Worm (Caenorhabditis elegans) whole organism, L1 larva: Measurements from ENCODE around the gene abhd-3.1.
A peak's percentile ranks its signal among the peaks of the same experiment; 100 is the strongest.

Experiments
- C04F5.9 ChIP-seq: sonication (generic microtip); optimal IDR thresholded peaks from 2 replicates; lab custom pipeline; 2016; ENCODE audit warnings: missing genetic modification characterization, missing compliant biosample characterization
- C16A3.4 ChIP-seq: fragments of 150-350 bp; optimal IDR thresholded peaks from 2 replicates; lab custom pipeline; 2014; ENCODE audit warnings: missing biosample characterization, missing genetic modification characterization
- C34B4.2 ChIP-seq: sonication (generic microtip); optimal IDR thresholded peaks from 2 replicates; lab custom pipeline; 2017; ENCODE audit warnings: mild to moderate bottlenecking, missing genetic modification characterization, missing compliant biosample characterization
- aha-1 ChIP-seq: fragments of 150-350 bp; optimal IDR thresholded peaks from 2 replicates; lab custom pipeline; 2014; ENCODE audit warnings: missing biosample characterization, missing genetic modification characterization
- ceh-63 ChIP-seq: fragments of 200-800 bp; sonication (Bioruptor generic); optimal IDR thresholded peaks from 2 replicates; lab custom pipeline; 2018; ENCODE audit warnings: mild to moderate bottlenecking, missing genetic modification characterization, missing compliant biosample characterization
- ceh-8 ChIP-seq: fragments of 200-800 bp; sonication (Bioruptor generic); optimal IDR thresholded peaks from 2 replicates; lab custom pipeline; 2018; ENCODE audit warnings: mild to moderate bottlenecking, missing genetic modification characterization, moderate library complexity, missing compliant biosample characterization
- ceh-88 ChIP-seq: fragments of 200-800 bp; sonication (Bioruptor generic); IDR thresholded peaks from 2 replicates; pipeline ENCODE4 v1.3.6; 2022; ENCODE audit warnings: missing genetic modification characterization, missing compliant biosample characterization
- ceh-90 ChIP-seq: sonication (generic microtip); optimal IDR thresholded peaks from 2 replicates; lab custom pipeline; 2016; ENCODE audit warnings: missing genetic modification characterization, missing compliant biosample characterization
- ces-1 ChIP-seq: fragments of 150-350 bp; optimal IDR thresholded peaks from 2 replicates; lab custom pipeline; 2014; ENCODE audit warnings: missing biosample characterization, missing genetic modification reagents, missing genetic modification characterization
- dpl-1 ChIP-seq, 3 experiments: fragments of 150-350 bp in 2 of 3; sonication (generic microtip) in 1 of 3; optimal IDR thresholded peaks; 2 replicates each; lab custom pipeline; 2014 to 2017; ENCODE audit warnings: missing biosample characterization in 3 of 3, missing genetic modification characterization in 3 of 3, missing genetic modification reagents in 3 of 3
- efl-3 ChIP-seq: fragments of 200-800 bp; sonication (Bioruptor generic); optimal IDR thresholded peaks from 2 replicates; lab custom pipeline; 2018; ENCODE audit warnings: mild to moderate bottlenecking, missing genetic modification characterization, missing compliant biosample characterization
- egl-13 ChIP-seq: sonication (generic microtip); optimal IDR thresholded peaks from 2 replicates; lab custom pipeline; 2016; ENCODE audit warnings: missing genotype, missing genetic modification reagents, missing genetic modification characterization, missing compliant biosample characterization
- egl-27 ChIP-seq, 2 experiments: fragments of 150-350 bp in 1 of 2; sonication (generic microtip); optimal IDR thresholded peaks; 3 replicates each; lab custom pipeline; 2017 to 2018; ENCODE audit warnings: missing biosample characterization in 2 of 2, missing genetic modification characterization in 2 of 2, missing genetic modification reagents in 2 of 2
- elt-2 ChIP-seq: sonication (generic microtip); optimal IDR thresholded peaks from 2 replicates; lab custom pipeline; 2016; ENCODE audit warnings: missing genetic modification characterization, mild to moderate bottlenecking, inconsistent platforms, missing compliant biosample characterization, missing genetic modification reagents
- elt-3 ChIP-seq, 6 experiments: fragments of 150-350 bp in 1 of 6; sonication (generic microtip); optimal IDR thresholded peaks; 2 replicates each; lab custom pipeline; 2017 to 2018; ENCODE audit warnings: missing biosample characterization in 6 of 6, missing genetic modification characterization in 6 of 6, inconsistent platforms in 1 of 6
- ets-5 ChIP-seq: fragments of 200-800 bp; sonication (Bioruptor generic); IDR thresholded peaks from 2 replicates; pipeline ENCODE4 v1.3.6; 2022; ENCODE audit warnings: missing genetic modification characterization, missing compliant biosample characterization
- fkh-4 ChIP-seq: sonication (generic microtip); optimal IDR thresholded peaks from 2 replicates; lab custom pipeline; 2016; ENCODE audit warnings: missing compliant biosample characterization, missing genetic modification characterization, borderline replicate concordance
- fkh-8 ChIP-seq: sonication (generic microtip); optimal IDR thresholded peaks from 2 replicates; lab custom pipeline; 2016; ENCODE audit warnings: mild to moderate bottlenecking, missing genetic modification characterization, missing compliant biosample characterization
- isw-1 ChIP-seq: fragments of 200-800 bp; sonication (Bioruptor generic); IDR thresholded peaks from 2 replicates; pipeline ENCODE4 v1.3.6; 2022; ENCODE audit warnings: missing genetic modification characterization, missing compliant biosample characterization
- jun-1 ChIP-seq: fragments of 150-350 bp; optimal IDR thresholded peaks from 2 replicates; lab custom pipeline; 2014; ENCODE audit warnings: missing biosample characterization, missing genetic modification reagents, missing genetic modification characterization
- lin-13 ChIP-seq: fragments of 150-350 bp; optimal IDR thresholded peaks from 2 replicates; lab custom pipeline; 2014; ENCODE audit warnings: missing biosample characterization, missing genetic modification reagents, missing genetic modification characterization
- lin-39 ChIP-seq: fragments of 150-350 bp; optimal IDR thresholded peaks from 2 replicates; lab custom pipeline; 2014; ENCODE audit warnings: missing biosample characterization, missing genetic modification reagents, missing genetic modification characterization
- lir-3 ChIP-seq: sonication (generic microtip); optimal IDR thresholded peaks from 2 replicates; lab custom pipeline; 2016; ENCODE audit warnings: mild to moderate bottlenecking, missing genetic modification characterization, moderate library complexity, missing compliant biosample characterization; ENCODE audit not compliant: poor library complexity
- mdl-1 ChIP-seq, 2 experiments: fragments of 150-350 bp; optimal IDR thresholded peaks; 2 replicates each; lab custom pipeline; 2014 to 2017; ENCODE audit warnings: missing biosample characterization in 2 of 2, missing genetic modification characterization in 2 of 2, inconsistent platforms in 1 of 2
- nhr-11 ChIP-seq: fragments of 150-350 bp; optimal IDR thresholded peaks from 2 replicates; lab custom pipeline; 2014; ENCODE audit warnings: missing biosample characterization, missing genetic modification characterization
- nhr-12 ChIP-seq: sonication (generic microtip); optimal IDR thresholded peaks from 2 replicates; lab custom pipeline; 2017; ENCODE audit warnings: missing biosample characterization, missing genetic modification characterization
- nhr-19 ChIP-seq: fragments of 200-800 bp; sonication (Bioruptor generic); conservative IDR thresholded peaks from 2 replicates; pipeline ENCODE4 v1.3.6; 2022; ENCODE audit warnings: missing genetic modification characterization, missing compliant biosample characterization
- nhr-20 ChIP-seq: sonication (generic microtip); optimal IDR thresholded peaks from 2 replicates; lab custom pipeline; 2016; ENCODE audit warnings: mild to moderate bottlenecking, missing genetic modification characterization, missing compliant biosample characterization
- nhr-237 ChIP-seq: fragments of 150-350 bp; optimal IDR thresholded peaks from 2 replicates; lab custom pipeline; 2014; ENCODE audit warnings: missing biosample characterization, missing genetic modification characterization
- nhr-28 ChIP-seq: fragments of 150-350 bp; optimal IDR thresholded peaks from 2 replicates; lab custom pipeline; 2014; ENCODE audit warnings: missing biosample characterization, missing genetic modification characterization
- nhr-71 ChIP-seq: sonication (generic microtip); optimal IDR thresholded peaks from 2 replicates; lab custom pipeline; 2016; ENCODE audit warnings: mild to moderate bottlenecking, missing genetic modification characterization, moderate library complexity, missing compliant biosample characterization
- nhr-76 ChIP-seq: sonication (generic microtip); optimal IDR thresholded peaks from 2 replicates; lab custom pipeline; 2017; ENCODE audit warnings: missing biosample characterization, missing genetic modification characterization
- nhr-77 ChIP-seq: fragments of 150-350 bp; optimal IDR thresholded peaks from 2 replicates; lab custom pipeline; 2014; ENCODE audit warnings: missing biosample characterization, missing genetic modification characterization
- nhr-85 ChIP-seq: sonication (generic microtip); peaks from one replicate; lab custom pipeline; 2016; ENCODE audit warnings: missing genetic modification characterization, inconsistent platforms, missing compliant biosample characterization
- nhr-90 ChIP-seq: sonication (generic microtip); optimal IDR thresholded peaks from 2 replicates; lab custom pipeline; 2016; ENCODE audit warnings: mild to moderate bottlenecking, missing genetic modification characterization, missing compliant biosample characterization; ENCODE audit not compliant: poor library complexity
- pag-3 ChIP-seq: sonication (generic microtip); optimal IDR thresholded peaks from 2 replicates; lab custom pipeline; 2017; ENCODE audit warnings: missing genetic modification characterization, mild to moderate bottlenecking, missing compliant biosample characterization, antibody characterized with exemption, borderline replicate concordance; ENCODE audit not compliant: insufficient read depth
- pax-3 ChIP-seq: fragments of 200-800 bp; sonication (Bioruptor generic); optimal IDR thresholded peaks from 2 replicates; lab custom pipeline; 2018; ENCODE audit warnings: mild to moderate bottlenecking, missing genetic modification characterization, moderate library complexity, missing compliant biosample characterization
- pqm-1 ChIP-seq: sonication (generic microtip); optimal IDR thresholded peaks from 3 replicates; lab custom pipeline; 2017; ENCODE audit warnings: missing biosample characterization, missing genetic modification characterization
- snu-23 ChIP-seq: sonication (generic microtip); optimal IDR thresholded peaks from 2 replicates; lab custom pipeline; 2016; ENCODE audit warnings: missing genetic modification characterization, missing compliant biosample characterization
- sptf-1 ChIP-seq: fragments of 150-350 bp; optimal IDR thresholded peaks from 2 replicates; lab custom pipeline; 2014; ENCODE audit warnings: missing biosample characterization, missing genetic modification characterization
- sup-37 ChIP-seq: fragments of 200-800 bp; sonication (Bioruptor generic); optimal IDR thresholded peaks from 2 replicates; lab custom pipeline; 2018; ENCODE audit warnings: mild to moderate bottlenecking, missing genetic modification characterization, missing compliant biosample characterization
- unc-130 ChIP-seq: fragments of 150-350 bp; optimal IDR thresholded peaks from 2 replicates; lab custom pipeline; 2017; ENCODE audit warnings: missing biosample characterization, missing genetic modification characterization, inconsistent platforms
- unc-30 ChIP-seq: sonication (generic microtip); optimal IDR thresholded peaks from 2 replicates; lab custom pipeline; 2017; ENCODE audit warnings: missing biosample characterization, missing genetic modification characterization
- unc-62 ChIP-seq: fragments of 150-350 bp; optimal IDR thresholded peaks from 2 replicates; lab custom pipeline; 2014; ENCODE audit warnings: missing biosample characterization, missing genetic modification reagents, missing genetic modification characterization
- unc-86 ChIP-seq: sonication (generic microtip); optimal IDR thresholded peaks from 2 replicates; lab custom pipeline; 2016; ENCODE audit warnings: missing genetic modification characterization, missing compliant biosample characterization
- unc-98 ChIP-seq: fragments of 200-800 bp; sonication (Bioruptor generic); IDR thresholded peaks from 2 replicates; pipeline ENCODE4 v1.3.6; 2022; ENCODE audit warnings: missing genetic modification characterization, missing compliant biosample characterization
- zag-1 ChIP-seq: fragments of 150-350 bp; optimal IDR thresholded peaks from 2 replicates; lab custom pipeline; 2014; ENCODE audit warnings: missing biosample characterization, missing genetic modification characterization
- zip-4 ChIP-seq: fragments of 200-800 bp; sonication (Bioruptor generic); optimal IDR thresholded peaks from 2 replicates; lab custom pipeline; 2018; ENCODE audit warnings: mild to moderate bottlenecking, missing genetic modification characterization, moderate library complexity, missing compliant biosample characterization
- ztf-11 ChIP-seq, 2 experiments: sonication (generic microtip); optimal IDR thresholded peaks; 2 replicates each; lab custom pipeline; 2016 to 2017; ENCODE audit warnings: missing genetic modification characterization in 2 of 2, missing biosample characterization in 1 of 2, missing compliant biosample characterization in 1 of 2
- ztf-4 ChIP-seq: fragments of 150-350 bp; optimal IDR thresholded peaks from 2 replicates; lab custom pipeline; 2014; ENCODE audit warnings: missing biosample characterization, missing genetic modification characterization

The abhd-3.1 gene

ce11 chrV:20004385-20004784 lies 49.1 kb downstream of the abhd-3.1 start, which contains the start of gene unc-51 (continued):
- TF ChIP-seq egl-13 (no peak), nhr-28 (no peak), snu-23 (GFP tag; lab: Kevin White, UChicago) (peak; percentile 6), dpl-1 (GFP tag; optimal IDR thresholded peaks at IDR 0.05; lab: Kevin White, UChicago) (no peak), zip-4 (GFP tag; lab: Kevin White, UChicago) (no peak), egl-27 (tag; optimal IDR thresholded peaks at IDR 0.05; lab: Kevin White, UChicago) (no peak)

ce11 chrV:20005724-20006132 lies 50.4 kb downstream of the abhd-3.1 start:
- TF ChIP-seq sup-37 (GFP tag; lab: Kevin White, UChicago), result no peak
- no peak for TF ChIP-seq pqm-1 (tag; lab: Kevin White, UChicago)
- TF ChIP-seq fkh-8 (tag; lab: Kevin White, UChicago), result peak; percentile 78
- no peak for TF ChIP-seq ets-5 (GFP tag; lab: Robert Waterston, UW)
- peak; percentile 76 for TF ChIP-seq nhr-19
- TF ChIP-seq nhr-11 (tag; lab: Kevin White, UChicago), result peak; percentile 20
- peak; percentile 8 for TF ChIP-seq nhr-90 (tag; lab: Kevin White, UChicago)
- TF ChIP-seq C04F5.9, result no peak
- TF ChIP-seq nhr-28, result no peak
- TF ChIP-seq unc-62 (GFP tag; lab: Kevin White, UChicago), result no peak
- peak; percentile 71 for TF ChIP-seq nhr-85
- TF ChIP-seq ztf-11 (tag; optimal IDR thresholded peaks at IDR 0.05; lab: Kevin White, UChicago), result peak in 1 of 2 experiments; percentile 57
- peak; percentile 13 for TF ChIP-seq lin-39 (tag; lab: Kevin White, UChicago)
- TF ChIP-seq sptf-1 (tag; lab: Kevin White, UChicago), result no peak
- TF ChIP-seq ceh-8 (GFP tag; lab: Kevin White, UChicago), result no peak
- peak; percentile 93 for TF ChIP-seq unc-86 (tag; lab: Kevin White, UChicago)
- TF ChIP-seq nhr-71, result peak; percentile 94
- no peak for TF ChIP-seq unc-98 (GFP tag; lab: Robert Waterston, UW)
- TF ChIP-seq ztf-4 (tag; lab: Kevin White, UChicago), result peak; percentile 78
- no peak for TF ChIP-seq elt-3 (tag; optimal IDR thresholded peaks at IDR 0.05; lab: Kevin White, UChicago)
- peak in 1 of 2 experiments; percentile 78 for TF ChIP-seq mdl-1 (tag; optimal IDR thresholded peaks at IDR 0.05; lab: Kevin White, UChicago)
- TF ChIP-seq ceh-88 (GFP tag; lab: Robert Waterston, UW), result no peak
- peak; percentile 1 for TF ChIP-seq nhr-12 (tag; lab: Kevin White, UChicago)
- no peak for TF ChIP-seq aha-1 (tag; lab: Kevin White, UChicago)
- no peak for TF ChIP-seq elt-2 (tag; lab: Kevin White, UChicago)
- peak; percentile 75 for TF ChIP-seq nhr-20 (tag; lab: Kevin White, UChicago)
- peak; percentile 79 for TF ChIP-seq isw-1 (GFP tag; lab: Robert Waterston, UW)
- TF ChIP-seq ceh-90, result no peak
- TF ChIP-seq efl-3 (GFP tag; lab: Kevin White, UChicago), result no peak
- TF ChIP-seq nhr-237, result no peak
- TF ChIP-seq lin-13, result peak; percentile 79
- no peak for TF ChIP-seq lir-3
- no peak for TF ChIP-seq ceh-63 (GFP tag; lab: Kevin White, UChicago)
- TF ChIP-seq C34B4.2 (tag; lab: Kevin White, UChicago), result no peak
- peak; percentile 53 for TF ChIP-seq C16A3.4 (tag; lab: Kevin White, UChicago)
- no peak for TF ChIP-seq pag-3 (tag; lab: Kevin White, UChicago)
- no peak for TF ChIP-seq fkh-4
- peak; percentile 56 for TF ChIP-seq pax-3
- peak; percentile 82 for TF ChIP-seq snu-23 (GFP tag; lab: Kevin White, UChicago)
- no peak for TF ChIP-seq unc-30
- no peak for TF ChIP-seq nhr-76
- TF ChIP-seq dpl-1 (GFP tag; optimal IDR thresholded peaks at IDR 0.05; lab: Kevin White, UChicago), result peak in 2 of 3 experiments; percentile 48 to 49
- no peak for TF ChIP-seq zag-1
- no peak for TF ChIP-seq ces-1 (GFP tag; lab: Kevin White, UChicago)
- peak; percentile 64 for TF ChIP-seq jun-1 (tag; lab: Kevin White, UChicago)
- TF ChIP-seq nhr-77, result peak; percentile 35
- peak; percentile 8 for TF ChIP-seq unc-130 (tag; lab: Kevin White, UChicago)
